Fruit fly (Drosophila melanogaster) whole organism: Measurements from ENCODE around the gene bt.

Experiments used
- CG8478 ChIP-seq: fragments of >200 bp; optimal IDR thresholded peaks from 2 replicates; lab custom pipeline; 2018; ENCODE audit warnings: inconsistent platforms
- Dll ChIP-seq: fragments of >200 bp; optimal IDR thresholded peaks from 2 replicates; lab custom pipeline; 2017
- EcR ChIP-seq, 2 experiments: fragments of >200 bp; optimal IDR thresholded peaks; 2 replicates each; lab custom pipeline; 2017; ENCODE audit warnings: missing biosample characterization in 2 of 2, missing genetic modification characterization in 2 of 2, missing genetic modification reagents in 2 of 2
- pan ChIP-seq: fragments of >200 bp; optimal IDR thresholded peaks from 2 replicates; lab custom pipeline; 2017
- psq ChIP-seq: fragments of >200 bp; optimal IDR thresholded peaks from 2 replicates; lab custom pipeline; 2017
- usp ChIP-seq: fragments of >200 bp; optimal IDR thresholded peaks from 2 replicates; lab custom pipeline; 2017; ENCODE audit warnings: missing biosample characterization, missing genetic modification characterization, mixed read lengths

bt gene

DNA sequence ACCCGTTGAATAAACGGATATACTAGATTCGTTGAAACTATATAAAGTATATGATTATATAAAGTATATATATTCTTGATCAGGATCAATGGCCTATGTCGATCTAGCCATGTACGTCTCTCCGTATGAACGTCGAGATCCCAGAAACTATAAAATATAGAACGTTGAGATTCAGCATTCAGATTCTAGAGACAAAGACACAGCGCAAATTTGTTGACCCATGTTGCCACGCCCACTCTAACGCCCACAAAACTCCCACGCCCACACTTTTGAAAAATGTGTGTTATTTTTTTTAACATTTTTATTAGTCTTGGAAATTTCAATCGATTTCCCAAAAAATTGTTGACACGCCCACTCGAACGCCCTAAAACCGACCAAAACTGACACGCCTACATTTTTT is 92.3 kb downstream of the bt start:
- TF ChIP-seq pan (no peak), Dll (no peak), psq (lab: Kevin White, UChicago) (no peak), CG8478 (lab: Kevin White, UChicago) (no peak), EcR (GFP tag; optimal IDR thresholded peaks at IDR 0.05; lab: Kevin White, UChicago) (no peak), usp (no peak)

DNA sequence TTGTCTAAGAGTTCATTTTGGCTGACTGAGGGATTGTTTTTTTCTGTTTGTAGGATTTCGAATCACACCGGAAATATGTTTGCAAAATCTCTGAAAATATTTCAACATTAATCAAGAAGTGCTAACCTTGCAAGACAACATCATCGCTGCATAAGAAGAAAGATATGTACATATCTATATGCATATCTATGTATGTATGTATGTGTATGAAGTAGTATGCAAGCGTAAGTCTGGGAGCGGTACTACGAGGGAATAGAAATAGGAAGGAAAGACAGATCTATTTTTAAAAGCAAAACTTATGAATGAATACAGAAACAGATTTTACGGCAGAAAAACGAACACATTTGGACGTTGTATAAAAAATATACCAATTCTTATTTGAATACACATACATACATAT is 93.6 kb downstream of the bt start:
- TF ChIP-seq usp: no peak
- no peak for TF ChIP-seq CG8478 (lab: Kevin White, UChicago)
- TF ChIP-seq EcR (GFP tag; optimal IDR thresholded peaks at IDR 0.05; lab: Kevin White, UChicago): no peak

DNA sequence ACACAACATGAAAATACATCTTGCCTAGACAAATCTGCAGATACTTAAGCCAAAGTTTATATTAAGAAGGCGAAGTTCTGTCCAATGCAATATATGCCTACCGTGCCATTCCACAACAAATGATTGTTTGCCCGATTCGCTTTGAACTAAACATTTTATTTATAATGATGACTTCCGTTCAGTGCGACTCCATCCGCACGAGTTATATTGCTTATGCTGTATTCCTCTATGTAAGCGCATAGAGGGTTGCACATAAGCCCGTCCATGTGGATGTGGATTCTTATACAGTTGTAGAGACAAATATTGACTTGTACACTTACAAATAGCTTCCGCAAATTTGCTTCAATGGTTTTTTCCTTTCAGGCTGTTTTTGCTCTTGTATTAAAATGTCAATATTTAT is 99.8 kb downstream of the bt start:
- TF ChIP-seq EcR (GFP tag; optimal IDR thresholded peaks at IDR 0.05; lab: Kevin White, UChicago) (no peak), Dll (no peak), pan (no peak), CG8478 (lab: Kevin White, UChicago) (no peak), psq (lab: Kevin White, UChicago) (no peak), usp (no peak)
